Worm (Caenorhabditis elegans) whole organism, L1 larva: Measurements from ENCODE around the gene nsph-3.2.

ENCODE experiments used
- ceh-63 ChIP-seq: fragments of 200-800 bp; sonication (Bioruptor generic); optimal IDR thresholded peaks from 2 replicates; lab custom pipeline; 2018; ENCODE audit warnings: mild to moderate bottlenecking, missing genetic modification characterization, missing compliant biosample characterization
- egl-27 ChIP-seq, 2 experiments: fragments of 150-350 bp in 1 of 2; sonication (generic microtip); optimal IDR thresholded peaks; 3 replicates each; lab custom pipeline; 2017 to 2018; ENCODE audit warnings: missing biosample characterization in 2 of 2, missing genetic modification characterization in 2 of 2, missing genetic modification reagents in 2 of 2
- fos-1 ChIP-seq: fragments of 150-350 bp; optimal IDR thresholded peaks from 2 replicates; lab custom pipeline; 2014; ENCODE audit warnings: missing biosample characterization, missing genetic modification characterization
- mdl-1 ChIP-seq, 2 experiments: fragments of 150-350 bp; optimal IDR thresholded peaks; 2 replicates each; lab custom pipeline; 2014 to 2017; ENCODE audit warnings: missing biosample characterization in 2 of 2, missing genetic modification characterization in 2 of 2, inconsistent platforms in 1 of 2
- sptf-1 ChIP-seq: fragments of 150-350 bp; optimal IDR thresholded peaks from 2 replicates; lab custom pipeline; 2014; ENCODE audit warnings: missing biosample characterization, missing genetic modification characterization

DNA sequence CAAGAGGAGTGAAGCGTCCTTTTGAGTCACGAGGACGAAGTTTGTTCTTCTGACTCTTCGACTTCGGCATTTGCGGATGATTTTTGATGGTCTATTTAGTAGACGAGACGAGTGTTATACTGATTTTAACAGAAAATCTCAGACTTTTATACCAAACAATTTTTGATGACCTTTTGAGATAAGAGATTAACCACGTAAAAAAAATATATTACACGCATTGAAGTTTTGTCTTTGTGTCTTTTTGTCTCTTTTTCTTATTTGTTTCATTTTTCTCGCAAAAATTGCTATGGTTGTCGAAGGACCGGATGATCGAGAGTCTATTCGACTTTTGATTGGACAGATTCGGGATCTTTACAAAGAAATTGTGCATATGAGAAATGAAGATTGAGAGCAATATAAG is 1.2 kb upstream of the nsph-3.2 start, which contains the start of gene spch-1:
- TF ChIP-seq ceh-63 (GFP tag; lab: Kevin White, UChicago) (no peak), fos-1 (tag; lab: Kevin White, UChicago) (no peak), mdl-1 (tag; optimal IDR thresholded peaks at IDR 0.05; lab: Kevin White, UChicago) (no peak), sptf-1 (tag; lab: Kevin White, UChicago) (no peak), egl-27 (tag; optimal IDR thresholded peaks at IDR 0.05; lab: Kevin White, UChicago) (no peak)
